Worm (Caenorhabditis elegans) whole organism, young adult: ENCODE measurements around the gene eak-7.

Experiments
- B0035.1 ChIP-seq: sonication (generic microtip); optimal IDR thresholded peaks from 2 replicates; lab custom pipeline; 2016; ENCODE audit warnings: missing genetic modification characterization, mild to moderate bottlenecking, missing compliant biosample characterization, missing genotype, missing genetic modification reagents
- B0336.3 ChIP-seq: fragments of 200-800 bp; sonication (Bioruptor generic); IDR thresholded peaks from 2 replicates; pipeline ENCODE4 v1.3.6; 2022; ENCODE audit warnings: missing genetic modification characterization, missing compliant biosample characterization
- D2030.7 ChIP-seq: fragments of 200-800 bp; sonication (Bioruptor generic); IDR thresholded peaks from 2 replicates; pipeline ENCODE4 v1.3.6; 2022; ENCODE audit warnings: missing genetic modification reagents, missing genetic modification characterization, missing compliant biosample characterization
- F10E7.11 ChIP-seq: sonication (generic microtip); optimal IDR thresholded peaks from 2 replicates; lab custom pipeline; 2017; ENCODE audit warnings: mild to moderate bottlenecking, missing genetic modification characterization, moderate library complexity, missing compliant biosample characterization
- F23B12.7 ChIP-seq: sonication (generic microtip); optimal IDR thresholded peaks from 2 replicates; lab custom pipeline; 2017; ENCODE audit warnings: missing genetic modification characterization, mild to moderate bottlenecking, missing compliant biosample characterization, antibody characterized with exemption, moderate library complexity; ENCODE audit not compliant: insufficient read depth
- F33H1.4 ChIP-seq: fragments of 200-800 bp; sonication (Bioruptor generic); IDR thresholded peaks from 2 replicates; pipeline ENCODE4 v1.3.6; 2022; ENCODE audit warnings: missing genetic modification reagents, missing genetic modification characterization, missing compliant biosample characterization
- F39B2.1 ChIP-seq: fragments of 200-800 bp; sonication (Bioruptor generic); IDR thresholded peaks from 2 replicates; pipeline ENCODE4 v1.3.6; 2022; ENCODE audit warnings: missing genetic modification reagents, missing genetic modification characterization, missing compliant biosample characterization
- F52B5.7 ChIP-seq: sonication (generic microtip); optimal IDR thresholded peaks from 2 replicates; lab custom pipeline; 2016; ENCODE audit warnings: mild to moderate bottlenecking, missing genetic modification characterization, missing compliant biosample characterization
- F57A8.1 ChIP-seq: fragments of 200-800 bp; sonication (Bioruptor generic); optimal IDR thresholded peaks from 2 replicates; lab custom pipeline; 2018; ENCODE audit warnings: mild to moderate bottlenecking, missing genetic modification characterization, moderate library complexity, missing compliant biosample characterization
- K12H6.12 ChIP-seq: fragments of 200-800 bp; sonication (Bioruptor generic); optimal IDR thresholded peaks from 2 replicates; lab custom pipeline; 2018; ENCODE audit warnings: mild to moderate bottlenecking, missing genetic modification characterization, missing compliant biosample characterization
- T26A5.8 ChIP-seq: sonication (generic microtip); optimal IDR thresholded peaks from 2 replicates; lab custom pipeline; 2016; ENCODE audit warnings: missing genetic modification characterization, missing compliant biosample characterization
- Y53F4B.3 ChIP-seq: fragments of 200-800 bp; sonication (Bioruptor generic); IDR thresholded peaks from 2 replicates; pipeline ENCODE4 v1.3.6; 2022; ENCODE audit warnings: missing genetic modification reagents, missing genetic modification characterization, missing compliant biosample characterization
- Y53G8AR.9 ChIP-seq: fragments of 200-800 bp; sonication (Bioruptor generic); conservative IDR thresholded peaks from 2 replicates; pipeline ENCODE4 v1.3.6; 2022; ENCODE audit warnings: missing genetic modification reagents, missing genetic modification characterization, missing compliant biosample characterization
- Y56A3A.18 ChIP-seq: fragments of 200-800 bp; sonication (Bioruptor generic); IDR thresholded peaks from 2 replicates; pipeline ENCODE4 v1.3.6; 2022; ENCODE audit warnings: missing genetic modification reagents, missing genetic modification characterization, missing compliant biosample characterization
- attf-5 ChIP-seq: fragments of 200-800 bp; sonication (Bioruptor generic); optimal IDR thresholded peaks from 2 replicates; lab custom pipeline; 2018; ENCODE audit warnings: mild to moderate bottlenecking, missing genetic modification characterization, missing compliant biosample characterization
- attf-6 ChIP-seq: fragments of 200-800 bp; sonication (Bioruptor generic); IDR thresholded peaks from 2 replicates; pipeline ENCODE4 v1.3.6; 2022; ENCODE audit warnings: missing genetic modification reagents, missing genetic modification characterization, missing compliant biosample characterization
- ceh-91 ChIP-seq: fragments of 200-800 bp; sonication (Bioruptor generic); IDR thresholded peaks from 2 replicates; pipeline ENCODE4 v1.3.6; 2022; ENCODE audit warnings: missing genetic modification reagents, missing genetic modification characterization, missing compliant biosample characterization
- chd-7 ChIP-seq: sonication (generic microtip); optimal IDR thresholded peaks from 2 replicates; lab custom pipeline; 2016; ENCODE audit warnings: mild to moderate bottlenecking, missing genetic modification characterization, moderate library complexity, missing compliant biosample characterization
- dpl-1 ChIP-seq: fragments of 150-350 bp; optimal IDR thresholded peaks from 2 replicates; lab custom pipeline; 2014; ENCODE audit warnings: missing biosample characterization, missing genetic modification reagents, missing genetic modification characterization
- efl-1 ChIP-seq: fragments of 150-350 bp; optimal IDR thresholded peaks from 2 replicates; lab custom pipeline; 2014; ENCODE audit warnings: missing biosample characterization, missing genetic modification reagents, missing genetic modification characterization
- egl-44 ChIP-seq: fragments of 200-800 bp; sonication (Bioruptor generic); IDR thresholded peaks from 2 replicates; pipeline ENCODE4 v1.3.6; 2022; ENCODE audit warnings: missing genetic modification reagents, missing genetic modification characterization, missing compliant biosample characterization
- egrh-3 ChIP-seq: fragments of 200-800 bp; sonication (Bioruptor generic); IDR thresholded peaks from 2 replicates; pipeline ENCODE4 v1.3.6; 2022; ENCODE audit warnings: missing genetic modification reagents, missing genetic modification characterization, missing compliant biosample characterization
- him-1 ChIP-seq: sonication (generic microtip); optimal IDR thresholded peaks from 2 replicates; lab custom pipeline; 2016; ENCODE audit warnings: missing genotype, missing genetic modification reagents, missing genetic modification characterization, missing compliant biosample characterization
- hmg-20 ChIP-seq: fragments of 200-800 bp; sonication (Bioruptor generic); IDR thresholded peaks from 2 replicates; pipeline ENCODE4 v1.3.6; 2022; ENCODE audit warnings: missing genetic modification reagents, missing genetic modification characterization, missing compliant biosample characterization
- hsf-1 ChIP-seq: fragments of 200-800 bp; sonication (Bioruptor generic); IDR thresholded peaks from 2 replicates; pipeline ENCODE4 v1.3.6; 2022; ENCODE audit warnings: missing genetic modification reagents, missing genetic modification characterization, missing compliant biosample characterization
- let-607 ChIP-seq, 2 experiments: fragments of 200-800 bp in 1 of 2; sonication (Bioruptor generic) in 1 of 2; sonication (generic microtip) in 1 of 2; optimal IDR thresholded peaks; 2 replicates each; lab custom pipeline; 2016 to 2018; ENCODE audit warnings: mild to moderate bottlenecking in 2 of 2, missing compliant biosample characterization in 2 of 2, missing genetic modification characterization in 2 of 2, moderate library complexity in 2 of 2, missing genotype in 1 of 2
- madf-6 ChIP-seq: fragments of 200-800 bp; sonication (Bioruptor generic); IDR thresholded peaks from 2 replicates; pipeline ENCODE4 v1.3.6; 2022; ENCODE audit warnings: missing genetic modification reagents, missing genetic modification characterization, missing compliant biosample characterization
- mcd-1 ChIP-seq: fragments of 200-800 bp; sonication (Bioruptor generic); IDR thresholded peaks from 2 replicates; pipeline ENCODE4 v1.3.6; 2022; ENCODE audit warnings: missing genetic modification reagents, missing genetic modification characterization, missing compliant biosample characterization
- mel-28 ChIP-seq: sonication (generic microtip); optimal IDR thresholded peaks from 2 replicates; lab custom pipeline; 2016; ENCODE audit warnings: borderline replicate concordance, mild to moderate bottlenecking, missing genetic modification characterization, missing compliant biosample characterization
- mes-4 ChIP-seq: sonication (generic microtip); optimal IDR thresholded peaks from 2 replicates; lab custom pipeline; 2016; ENCODE audit warnings: missing genotype, missing genetic modification characterization, missing compliant biosample characterization
- mxl-1 ChIP-seq: sonication (generic microtip); optimal IDR thresholded peaks from 2 replicates; lab custom pipeline; 2016; ENCODE audit warnings: missing genetic modification characterization, missing compliant biosample characterization
- nfyb-1 ChIP-seq: fragments of 200-800 bp; sonication (Bioruptor generic); IDR thresholded peaks from 2 replicates; pipeline ENCODE4 v1.3.6; 2022; ENCODE audit warnings: missing genetic modification reagents, missing genetic modification characterization, missing compliant biosample characterization
- nhr-120 ChIP-seq: fragments of 200-800 bp; sonication (Bioruptor generic); IDR thresholded peaks from 2 replicates; pipeline ENCODE4 v1.3.6; 2022; ENCODE audit warnings: missing genetic modification characterization, missing compliant biosample characterization
- nhr-179 ChIP-seq: sonication (generic microtip); optimal IDR thresholded peaks from 2 replicates; lab custom pipeline; 2016; ENCODE audit warnings: mild to moderate bottlenecking, missing genetic modification characterization, missing compliant biosample characterization
- nhr-80 ChIP-seq: sonication (generic microtip); optimal IDR thresholded peaks from 2 replicates; lab custom pipeline; 2016; ENCODE audit warnings: missing genetic modification characterization, missing compliant biosample characterization
- pbrm-1 ChIP-seq: fragments of 200-800 bp; sonication (Bioruptor generic); IDR thresholded peaks from 2 replicates; pipeline ENCODE4 v1.3.6; 2022; ENCODE audit warnings: missing genetic modification reagents, missing genetic modification characterization, missing compliant biosample characterization
- rec-8 ChIP-seq, 2 experiments: sonication (generic microtip); optimal IDR thresholded peaks; 2 replicates each; lab custom pipeline; 2016; ENCODE audit warnings: mild to moderate bottlenecking in 2 of 2, missing genetic modification characterization in 2 of 2, missing genetic modification reagents in 2 of 2, missing genotype in 2 of 2, missing biosample characterization in 1 of 2, missing compliant biosample characterization in 1 of 2, moderate library complexity in 1 of 2
- repo-1 ChIP-seq: sonication (generic microtip); optimal IDR thresholded peaks from 2 replicates; lab custom pipeline; 2017; ENCODE audit warnings: mild to moderate bottlenecking, missing genetic modification characterization, missing compliant biosample characterization
- somi-1 ChIP-seq: fragments of 200-800 bp; sonication (Bioruptor generic); optimal IDR thresholded peaks from 2 replicates; lab custom pipeline; 2018; ENCODE audit warnings: mild to moderate bottlenecking, missing genetic modification characterization, missing compliant biosample characterization
- sptf-2 ChIP-seq: fragments of 200-800 bp; sonication (Bioruptor generic); optimal IDR thresholded peaks from 2 replicates; lab custom pipeline; 2018; ENCODE audit warnings: mild to moderate bottlenecking, missing genetic modification characterization, missing compliant biosample characterization
- unc-130 ChIP-seq: sonication (generic microtip); optimal IDR thresholded peaks from 2 replicates; lab custom pipeline; 2016; ENCODE audit warnings: missing genetic modification reagents, missing genetic modification characterization, missing compliant biosample characterization
- zfh-2 ChIP-seq: fragments of 200-800 bp; sonication (Bioruptor generic); conservative IDR thresholded peaks from 2 replicates; pipeline ENCODE4 v1.3.6; 2022; ENCODE audit warnings: missing genetic modification reagents, missing genetic modification characterization, missing compliant biosample characterization
- zim-3 ChIP-seq: sonication (generic microtip); optimal IDR thresholded peaks from 2 replicates; lab custom pipeline; 2017; ENCODE audit warnings: mild to moderate bottlenecking, missing genetic modification characterization, moderate library complexity, missing compliant biosample characterization
- ztf-18 ChIP-seq: sonication (generic microtip); optimal IDR thresholded peaks from 2 replicates; lab custom pipeline; 2016; ENCODE audit warnings: missing genotype, mild to moderate bottlenecking, missing genetic modification characterization, missing compliant biosample characterization
- ztf-22 ChIP-seq: fragments of 200-800 bp; sonication (Bioruptor generic); optimal IDR thresholded peaks from 2 replicates; lab custom pipeline; 2018; ENCODE audit warnings: mild to moderate bottlenecking, missing genetic modification characterization, moderate library complexity, missing compliant biosample characterization
- ztf-25 ChIP-seq: fragments of 200-800 bp; sonication (Bioruptor generic); IDR thresholded peaks from 2 replicates; pipeline ENCODE4 v1.3.6; 2022; ENCODE audit warnings: missing genetic modification reagents, missing genetic modification characterization, missing compliant biosample characterization
- ztf-3 ChIP-seq: fragments of 200-800 bp; sonication (Bioruptor generic); optimal IDR thresholded peaks from 2 replicates; lab custom pipeline; 2018; ENCODE audit warnings: mild to moderate bottlenecking, missing genetic modification characterization, missing compliant biosample characterization
- ztf-6 ChIP-seq: fragments of 200-800 bp; sonication (Bioruptor generic); IDR thresholded peaks from 2 replicates; pipeline ENCODE4 v1.3.6; 2022; ENCODE audit warnings: missing genetic modification reagents, missing genetic modification characterization, missing compliant biosample characterization

eak-7 gene

ce11 chrIV:12594574-12594973, 28.8 kb upstream of the eak-7 start (continued):
- TF ChIP-seq egl-44 (peak; percentile 70; the same call in 1 of the 2 replicates), zfh-2 (GFP tag; lab: Robert Waterston, UW) (peak; percentile 71), F52B5.7 (tag; lab: Kevin White, UChicago) (peak; percentile 48), chd-7 (tag; lab: Kevin White, UChicago) (peak; percentile 74), mcd-1 (GFP tag; lab: Robert Waterston, UW) (peak; percentile 76), him-1 (peak; percentile 81), mxl-1 (tag; lab: Kevin White, UChicago) (peak; percentile 44), hmg-20 (GFP tag; lab: Robert Waterston, UW) (0 out of 2 replicates have a peak, but pooled peaks have one; percentile 39), T26A5.8 (tag; lab: Kevin White, UChicago) (no peak), K12H6.12 (tag; lab: Kevin White, UChicago) (peak; percentile 58), sptf-2 (GFP tag; lab: Kevin White, UChicago) (no peak), ztf-6 (GFP tag; lab: Robert Waterston, UW) (no peak), B0035.1 (tag; lab: Kevin White, UChicago) (peak; percentile 42), madf-6 (GFP tag; lab: Robert Waterston, UW) (peak; percentile 47; the same call in 1 of the 2 replicates), Y53G8AR.9 (peak; percentile 64; the same call in 1 of the 2 replicates), nhr-120 (no peak), ztf-25 (GFP tag; lab: Robert Waterston, UW) (peak; percentile 90; the same call in 1 of the 2 replicates), attf-5 (GFP tag; lab: Kevin White, UChicago) (peak; percentile 76), rec-8 (tag; optimal IDR thresholded peaks at IDR 0.05; lab: Kevin White, UChicago) (peak; percentile 68 to 84), hsf-1 (GFP tag; lab: Robert Waterston, UW) (0 out of 2 replicates have a peak, but pooled peaks have one; percentile 11), nhr-179 (tag; lab: Kevin White, UChicago) (no peak), B0336.3 (peak; percentile 71), F57A8.1 (GFP tag; lab: Kevin White, UChicago) (no peak), dpl-1 (GFP tag; lab: Kevin White, UChicago) (no peak), attf-6 (GFP tag; lab: Robert Waterston, UW) (peak; percentile 66; the same call in 1 of the 2 replicates), zim-3 (tag; lab: Kevin White, UChicago) (peak; percentile 76), Y56A3A.18 (GFP tag; lab: Robert Waterston, UW) (peak; percentile 63; the same call in 1 of the 2 replicates), F10E7.11 (tag; lab: Kevin White, UChicago) (no peak), ceh-91 (GFP tag; lab: Robert Waterston, UW) (peak; percentile 56), D2030.7 (GFP tag; lab: Robert Waterston, UW) (peak; percentile 45), let-607 (tag; optimal IDR thresholded peaks at IDR 0.05; lab: Kevin White, UChicago) (peak; percentile 13 to 44), egrh-3 (peak; percentile 76), ztf-3 (GFP tag; lab: Kevin White, UChicago) (no peak), mes-4 (tag; lab: Kevin White, UChicago) (peak; percentile 18), unc-130 (GFP tag; lab: Kevin White, UChicago) (peak; percentile 50), Y53F4B.3 (GFP tag; lab: Robert Waterston, UW) (peak; percentile 81), nhr-80 (tag; lab: Kevin White, UChicago) (peak; percentile 55), ztf-22 (GFP tag; lab: Kevin White, UChicago) (no peak), nfyb-1 (GFP tag; lab: Robert Waterston, UW) (peak; percentile 83), somi-1 (GFP tag; lab: Kevin White, UChicago) (peak; percentile 72), efl-1 (peak; percentile 2), ztf-18 (peak; percentile 62), F23B12.7 (tag; lab: Kevin White, UChicago) (peak; percentile 89), repo-1 (tag; lab: Kevin White, UChicago) (peak; percentile 18), pbrm-1 (GFP tag; lab: Robert Waterston, UW) (0 out of 2 replicates have a peak, but pooled peaks have one; percentile 51), mel-28 (tag; lab: Kevin White, UChicago) (peak; percentile 11), F39B2.1 (GFP tag; lab: Robert Waterston, UW) (no peak), F33H1.4 (no peak; the same call in 1 of the 2 replicates)
